Worm (Caenorhabditis elegans) whole organism, early embryonic: ENCODE results near the gene letm-1.
A peak's percentile ranks its signal among the peaks of the same experiment; 100 is the strongest.

Experiments used
- B0310.2 ChIP-seq: sonication (generic microtip); optimal IDR thresholded peaks from 2 replicates; lab custom pipeline; 2016; ENCODE audit warnings: mild to moderate bottlenecking, missing genetic modification characterization, missing compliant biosample characterization
- F13C5.2 ChIP-seq: sonication (generic microtip); optimal IDR thresholded peaks from 2 replicates; lab custom pipeline; 2017; ENCODE audit warnings: mild to moderate bottlenecking, missing genetic modification characterization, inconsistent platforms, missing compliant biosample characterization
- aly-1 ChIP-seq: sonication (generic microtip); optimal IDR thresholded peaks from 2 replicates; lab custom pipeline; 2016; ENCODE audit warnings: missing genetic modification characterization, missing compliant biosample characterization
- ama-1 ChIP-seq: fragments of 150-350 bp; optimal IDR thresholded peaks from 2 replicates; lab custom pipeline; 2014
- ceh-13 ChIP-seq: fragments of 200-800 bp; sonication (Bioruptor generic); optimal IDR thresholded peaks from 2 replicates; lab custom pipeline; 2018; ENCODE audit warnings: mild to moderate bottlenecking, missing genetic modification characterization, missing compliant biosample characterization
- ceh-36 ChIP-seq: sonication (generic microtip); optimal IDR thresholded peaks from 2 replicates; lab custom pipeline; 2016; ENCODE audit warnings: missing genetic modification characterization, inconsistent platforms, missing compliant biosample characterization
- ets-7 ChIP-seq: sonication (generic microtip); optimal IDR thresholded peaks from 2 replicates; lab custom pipeline; 2016; ENCODE audit warnings: missing genotype, missing genetic modification characterization, missing compliant biosample characterization
- flt-1 ChIP-seq: fragments of 200-800 bp; sonication (Bioruptor generic); IDR thresholded peaks from 2 replicates; pipeline ENCODE4 v1.3.6; 2022; ENCODE audit warnings: missing genetic modification characterization, missing compliant biosample characterization
- hmbx-1 ChIP-seq: sonication (generic microtip); optimal IDR thresholded peaks from 2 replicates; lab custom pipeline; 2016; ENCODE audit warnings: mild to moderate bottlenecking, missing genetic modification characterization, missing compliant biosample characterization
- hmg-4 ChIP-seq: fragments of 200-800 bp; sonication (Bioruptor generic); optimal IDR thresholded peaks from 2 replicates; lab custom pipeline; 2018; ENCODE audit warnings: mild to moderate bottlenecking, missing genetic modification characterization, missing compliant biosample characterization
- hnd-1 ChIP-seq: sonication (generic microtip); optimal IDR thresholded peaks from 2 replicates; lab custom pipeline; 2016; ENCODE audit warnings: missing genetic modification characterization, missing compliant biosample characterization
- pes-1 ChIP-seq: fragments of 200-800 bp; sonication (Bioruptor generic); IDR thresholded peaks from 2 replicates; pipeline ENCODE4 v1.3.6; 2022; ENCODE audit warnings: missing genetic modification reagents, missing genetic modification characterization, missing compliant biosample characterization
- scrt-1 ChIP-seq: fragments of 200-800 bp; sonication (Bioruptor generic); IDR thresholded peaks from 2 replicates; pipeline ENCODE4 v1.3.6; 2022; ENCODE audit warnings: missing genetic modification characterization, missing compliant biosample characterization
- sea-1 ChIP-seq: fragments of 200-800 bp; sonication (Bioruptor generic); conservative IDR thresholded peaks from 2 replicates; pipeline ENCODE4 v1.3.6; 2022; ENCODE audit warnings: missing genetic modification characterization, missing compliant biosample characterization
- tbx-11 ChIP-seq: fragments of 200-800 bp; sonication (Bioruptor generic); IDR thresholded peaks from 2 replicates; pipeline ENCODE4 v1.3.6; 2022; ENCODE audit warnings: missing genetic modification characterization, missing compliant biosample characterization
- tbx-37 ChIP-seq: fragments of 200-800 bp; sonication (Bioruptor generic); conservative IDR thresholded peaks from 2 replicates; pipeline ENCODE4 v1.3.6; 2022; ENCODE audit warnings: missing genetic modification reagents, missing genetic modification characterization, missing compliant biosample characterization
- tra-4 ChIP-seq: sonication (generic microtip); optimal IDR thresholded peaks from 2 replicates; lab custom pipeline; 2017; ENCODE audit warnings: missing genetic modification characterization, missing compliant biosample characterization

The letm-1 gene

DNA sequence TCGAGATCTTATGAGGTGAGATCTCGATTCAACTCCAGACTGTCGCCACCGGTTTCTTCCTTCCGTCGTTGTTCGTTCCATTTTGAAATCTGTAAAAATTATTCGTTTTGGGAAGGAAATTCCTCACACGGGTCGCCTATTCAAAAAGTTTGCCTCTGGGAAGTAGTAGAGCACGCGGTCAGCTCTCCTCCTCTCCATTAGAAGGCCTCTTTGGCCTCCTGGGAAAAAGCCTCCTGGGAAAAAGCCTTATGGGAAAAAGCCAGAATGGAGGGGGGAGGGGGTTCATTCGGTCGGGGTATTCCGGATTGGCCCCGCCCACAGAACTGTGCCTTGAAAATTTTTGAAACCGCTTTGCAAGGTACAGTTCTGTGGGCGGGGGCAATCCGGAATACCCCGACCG is 13.4 kb upstream of the letm-1 start:
- no peak for TF ChIP-seq tbx-11 (GFP tag; lab: Robert Waterston, UW)
- TF ChIP-seq pes-1 (GFP tag; lab: Robert Waterston, UW) = peak; percentile 44; the same call in 1 of the 2 replicates
- no peak for TF ChIP-seq aly-1

- TF ChIP-seq ceh-36 (tag; lab: Kevin White, UChicago) (no peak), hmg-4 (GFP tag; lab: Kevin White, UChicago) (peak; percentile 2)
Measured at ce11 chrV:13649730-13650349, 11.2 kb upstream of the letm-1 start, which contains the start of gene H37A05.4. Gene H37A05.4, minus strand, starts transcription at chrV:13649780.

- TF ChIP-seq tbx-11 (GFP tag; lab: Robert Waterston, UW) = no peak
- no peak for TF ChIP-seq sea-1 (GFP tag; lab: Robert Waterston, UW)
Measured at ce11 chrV:13650800-13651199, 10.3 kb upstream of the letm-1 start.

ce11 chrV:13652322-13652721 is 8.7 kb upstream of the letm-1 start:
- TF ChIP-seq ama-1 (lab: Kevin White, UChicago) (no peak), B0310.2 (tag; lab: Kevin White, UChicago) (no peak), tbx-11 (GFP tag; lab: Robert Waterston, UW) (no peak), tra-4 (tag; lab: Kevin White, UChicago) (no peak), hmbx-1 (tag; lab: Kevin White, UChicago) (no peak), ceh-36 (tag; lab: Kevin White, UChicago) (no peak), scrt-1 (no peak), pes-1 (GFP tag; lab: Robert Waterston, UW) (no peak), aly-1 (no peak), ceh-13 (GFP tag; lab: Kevin White, UChicago) (no peak), ets-7 (no peak), sea-1 (GFP tag; lab: Robert Waterston, UW) (no peak), hnd-1 (tag; lab: Kevin White, UChicago) (no peak), F13C5.2 (tag; lab: Kevin White, UChicago) (no peak)

DNA sequence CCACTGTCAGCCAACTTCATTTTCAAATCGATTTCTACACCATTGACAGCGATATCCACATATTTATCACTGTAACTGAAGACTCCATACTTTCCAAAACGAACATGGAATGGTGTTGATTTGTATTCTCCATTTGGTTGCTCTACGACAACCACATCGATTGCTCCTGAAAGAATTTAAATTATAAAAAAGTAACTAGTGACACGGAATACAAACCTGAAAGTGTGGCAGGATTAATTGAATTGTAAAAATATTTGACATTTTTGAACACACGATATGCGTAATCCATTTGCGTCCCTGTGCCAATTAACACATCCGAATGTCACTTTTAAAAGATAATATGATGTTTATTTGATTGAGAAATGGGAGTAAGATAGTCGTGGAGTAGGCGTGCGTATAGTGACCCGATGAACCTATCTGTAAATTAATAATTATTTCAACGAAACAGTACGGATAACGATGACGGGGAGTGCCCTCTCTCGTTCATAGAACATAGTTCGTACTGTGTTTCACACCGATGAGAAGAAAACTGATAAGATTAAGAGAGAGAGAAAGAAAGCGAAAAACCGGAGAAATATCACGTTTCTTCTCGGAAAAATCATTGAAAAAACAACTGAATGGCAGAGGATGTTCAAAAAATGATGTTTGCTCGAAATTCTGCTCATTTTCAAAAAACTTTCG is 7.2 kb upstream of the letm-1 start, which contains the start of gene lpin-1:
TSS of gene lpin-1 (minus strand) at position 417 of the 681 bp plus-strand sequence.
- TF ChIP-seq aly-1 (no peak), hmg-4 (GFP tag; lab: Kevin White, UChicago) (no peak), B0310.2 (tag; lab: Kevin White, UChicago) (no peak), ceh-13 (GFP tag; lab: Kevin White, UChicago) (no peak), F13C5.2 (tag; lab: Kevin White, UChicago) (no peak)

ce11 chrV:13654394-13654792 is 6.7 kb upstream of the letm-1 start:
- TF ChIP-seq ama-1 (lab: Kevin White, UChicago) (no peak), aly-1 (no peak), tra-4 (tag; lab: Kevin White, UChicago) (no peak), tbx-11 (GFP tag; lab: Robert Waterston, UW) (no peak), pes-1 (GFP tag; lab: Robert Waterston, UW) (no peak)

- TF ChIP-seq hnd-1 (tag; lab: Kevin White, UChicago) (no peak), F13C5.2 (tag; lab: Kevin White, UChicago) (no peak), tbx-11 (GFP tag; lab: Robert Waterston, UW) (no peak), hmbx-1 (tag; lab: Kevin White, UChicago) (no peak), ceh-13 (GFP tag; lab: Kevin White, UChicago) (no peak), tbx-37 (GFP tag; lab: Robert Waterston, UW) (no peak), B0310.2 (tag; lab: Kevin White, UChicago) (no peak), scrt-1 (no peak), aly-1 (no peak), flt-1 (GFP tag; lab: Robert Waterston, UW) (no peak), ets-7 (no peak), hmg-4 (GFP tag; lab: Kevin White, UChicago) (no peak), ceh-36 (tag; lab: Kevin White, UChicago) (no peak), tra-4 (tag; lab: Kevin White, UChicago) (no peak), sea-1 (GFP tag; lab: Robert Waterston, UW) (no peak), ama-1 (lab: Kevin White, UChicago) (no peak), pes-1 (GFP tag; lab: Robert Waterston, UW) (no peak)
Measured at ce11 chrV:13655202-13655764, 5.8 kb upstream of the letm-1 start.
